Worm (Caenorhabditis elegans): ENCODE results near the gene jmjd-3.1.

ce11 chrX:8562586-8562985 is 8.3 kb upstream of the jmjd-3.1 start:
- TF ChIP-seq ets-5 (GFP tag; IDR thresholded peaks at IDR 0.05) = no peak
- no peak for TF ChIP-seq ceh-82 (tag; optimal IDR thresholded peaks at IDR 0.05)
- no peak for TF ChIP-seq nhr-11 (tag; optimal IDR thresholded peaks at IDR 0.05)
- TF ChIP-seq ztf-4 (tag; optimal IDR thresholded peaks at IDR 0.05) = no peak
- TF ChIP-seq mep-1 (tag; optimal IDR thresholded peaks at IDR 0.05) = no peak
